Worm (Caenorhabditis elegans) whole organism, L4 larva: Measurements from ENCODE around the gene nhr-195.
A peak's percentile ranks its signal among the peaks of the same experiment; 100 is the strongest.

Experiments
- F26F4.8 ChIP-seq: fragments of 200-800 bp; sonication (Bioruptor generic); conservative IDR thresholded peaks from 2 replicates; pipeline ENCODE4 v1.3.6; 2022; ENCODE audit warnings: missing genetic modification characterization, missing compliant biosample characterization
- T20F7.1 ChIP-seq: fragments of 200-800 bp; sonication (Bioruptor generic); optimal IDR thresholded peaks from 2 replicates; lab custom pipeline; 2018; ENCODE audit warnings: mild to moderate bottlenecking, missing genetic modification characterization, missing compliant biosample characterization
- aha-1 ChIP-seq: fragments of 150-350 bp; peaks from one replicate; lab custom pipeline; 2014; ENCODE audit warnings: missing biosample characterization, missing genetic modification characterization
- arid-1 ChIP-seq: fragments of 200-800 bp; sonication (Bioruptor generic); conservative IDR thresholded peaks from 2 replicates; pipeline ENCODE4 v1.3.6; 2022; ENCODE audit warnings: missing genetic modification reagents, missing genetic modification characterization, missing compliant biosample characterization
- ceh-32 ChIP-seq: sonication (generic microtip); optimal IDR thresholded peaks from 2 replicates; lab custom pipeline; 2016; ENCODE audit warnings: mild to moderate bottlenecking, missing genetic modification characterization, missing compliant biosample characterization; ENCODE audit not compliant: poor library complexity
- ctbp-1 ChIP-seq: fragments of 200-800 bp; sonication (Bioruptor generic); IDR thresholded peaks from 2 replicates; pipeline ENCODE4 v1.3.6; 2022; ENCODE audit warnings: missing genetic modification reagents, missing genetic modification characterization, missing compliant biosample characterization
- daf-16 ChIP-seq, 3 experiments: sonication (generic microtip); optimal IDR thresholded peaks; 2 replicates each; lab custom pipeline; 2016 to 2017; ENCODE audit warnings: missing genetic modification characterization in 3 of 3, missing genetic modification reagents in 3 of 3, mild to moderate bottlenecking in 2 of 3, missing compliant biosample characterization in 2 of 3, missing biosample characterization in 1 of 3, moderate library complexity in 1 of 3
- dmd-6 ChIP-seq: fragments of 200-800 bp; sonication (Bioruptor generic); IDR thresholded peaks from 2 replicates; pipeline ENCODE4 v1.3.6; 2022; ENCODE audit warnings: missing genetic modification reagents, missing genetic modification characterization, missing compliant biosample characterization
- dve-1 ChIP-seq: sonication (generic microtip); optimal IDR thresholded peaks from 2 replicates; lab custom pipeline; 2017; ENCODE audit warnings: antibody characterized with exemption, mild to moderate bottlenecking, missing genetic modification characterization, missing compliant biosample characterization; ENCODE audit not compliant: insufficient read depth
- egl-43 ChIP-seq: fragments of 200-800 bp; sonication (Bioruptor generic); IDR thresholded peaks from 2 replicates; pipeline ENCODE4 v1.3.6; 2022; ENCODE audit warnings: missing genetic modification reagents, missing genetic modification characterization, missing compliant biosample characterization
- hif-1 ChIP-seq, 2 experiments: sonication (generic microtip); optimal IDR thresholded peaks; 2 replicates each; lab custom pipeline; 2016 to 2017; ENCODE audit warnings: missing compliant biosample characterization in 2 of 2, missing genetic modification characterization in 2 of 2, missing genetic modification reagents in 2 of 2, missing genotype in 2 of 2, mild to moderate bottlenecking in 1 of 2
- hlh-11 ChIP-seq: fragments of 200-800 bp; sonication (Bioruptor generic); optimal IDR thresholded peaks from 2 replicates; lab custom pipeline; 2018; ENCODE audit warnings: mild to moderate bottlenecking, missing genetic modification characterization, missing compliant biosample characterization
- hlh-30 ChIP-seq: sonication (generic microtip); optimal IDR thresholded peaks from 2 replicates; lab custom pipeline; 2017; ENCODE audit warnings: antibody characterized with exemption, mild to moderate bottlenecking, missing genetic modification characterization, missing compliant biosample characterization; ENCODE audit not compliant: insufficient read depth
- lin-1 ChIP-seq: fragments of 200-800 bp; sonication (Bioruptor generic); IDR thresholded peaks from 2 replicates; pipeline ENCODE4 v1.3.6; 2022; ENCODE audit warnings: missing genetic modification reagents, missing genetic modification characterization, missing compliant biosample characterization
- lin-13 ChIP-seq: fragments of 150-350 bp; optimal IDR thresholded peaks from 2 replicates; lab custom pipeline; 2014; ENCODE audit warnings: missing biosample characterization, missing genetic modification reagents, missing genetic modification characterization
- madf-9 ChIP-seq: fragments of 200-800 bp; sonication (Bioruptor generic); conservative IDR thresholded peaks from 2 replicates; pipeline ENCODE4 v1.3.6; 2022; ENCODE audit warnings: missing genetic modification reagents, missing genetic modification characterization, missing compliant biosample characterization
- mdt-29 ChIP-seq: fragments of 200-800 bp; sonication (Bioruptor generic); IDR thresholded peaks from 2 replicates; pipeline ENCODE4 v1.3.6; 2022; ENCODE audit warnings: missing genetic modification reagents, missing genetic modification characterization, missing compliant biosample characterization
- mep-1 ChIP-seq: fragments of 150-350 bp; sonication (generic microtip); optimal IDR thresholded peaks from 3 replicates; lab custom pipeline; 2014; ENCODE audit warnings: missing biosample characterization, missing genetic modification characterization
- nhr-10 ChIP-seq: fragments of 150-350 bp; optimal IDR thresholded peaks from 2 replicates; lab custom pipeline; 2014; ENCODE audit warnings: missing biosample characterization, missing genetic modification characterization
- nhr-102 ChIP-seq: sonication (generic microtip); optimal IDR thresholded peaks from 2 replicates; lab custom pipeline; 2016; ENCODE audit warnings: mild to moderate bottlenecking, missing genetic modification characterization, moderate library complexity, missing compliant biosample characterization
- nhr-25 ChIP-seq: sonication (generic microtip); optimal IDR thresholded peaks from 2 replicates; lab custom pipeline; 2017; ENCODE audit warnings: missing genetic modification characterization, mild to moderate bottlenecking, missing compliant biosample characterization, antibody characterized with exemption, moderate library complexity, borderline replicate concordance; ENCODE audit not compliant: insufficient read depth
- nhr-28 ChIP-seq: fragments of 150-350 bp; optimal IDR thresholded peaks from 2 replicates; lab custom pipeline; 2014; ENCODE audit warnings: missing biosample characterization, missing genetic modification characterization
- nhr-48 ChIP-seq: sonication (generic microtip); optimal IDR thresholded peaks from 2 replicates; lab custom pipeline; 2016; ENCODE audit warnings: mild to moderate bottlenecking, missing genetic modification characterization, missing compliant biosample characterization
- nhr-77 ChIP-seq: fragments of 150-350 bp; optimal IDR thresholded peaks from 2 replicates; lab custom pipeline; 2014; ENCODE audit warnings: missing biosample characterization, missing genetic modification characterization
- php-3 ChIP-seq: fragments of 200-800 bp; sonication (Bioruptor generic); IDR thresholded peaks from 2 replicates; pipeline ENCODE4 v1.3.6; 2022; ENCODE audit warnings: missing genetic modification reagents, missing genetic modification characterization, missing compliant biosample characterization
- saeg-2 ChIP-seq: fragments of 200-800 bp; sonication (Bioruptor generic); IDR thresholded peaks from 2 replicates; pipeline ENCODE4 v1.3.6; 2022; ENCODE audit warnings: missing genetic modification reagents, missing genetic modification characterization, missing compliant biosample characterization
- set-16 ChIP-seq: fragments of 200-800 bp; sonication (Bioruptor generic); IDR thresholded peaks from 2 replicates; pipeline ENCODE4 v1.3.6; 2022; ENCODE audit warnings: missing genetic modification reagents, missing genetic modification characterization, missing compliant biosample characterization
- skn-1 ChIP-seq: fragments of 150-350 bp; optimal IDR thresholded peaks from 2 replicates; lab custom pipeline; 2014; ENCODE audit warnings: missing biosample characterization, missing genetic modification characterization
- tra-1 ChIP-seq: fragments of 200-800 bp; sonication (Bioruptor generic); IDR thresholded peaks from 2 replicates; pipeline ENCODE4 v1.3.6; 2022; ENCODE audit warnings: missing genetic modification reagents, missing genetic modification characterization, missing compliant biosample characterization
- unc-62 ChIP-seq, 3 experiments: fragments of 150-350 bp in 1 of 3; sonication (generic microtip); optimal IDR thresholded peaks in 2 of 3; peaks in 1 of 3; 1 replicate in 1 of 3; 2 replicates in 2 of 3; lab custom pipeline; 2014 to 2017; ENCODE audit warnings: missing biosample characterization in 3 of 3, missing genetic modification characterization in 3 of 3, missing genetic modification reagents in 3 of 3, missing genotype in 1 of 3
- zfp-3 ChIP-seq: fragments of 200-800 bp; sonication (Bioruptor generic); conservative IDR thresholded peaks from 2 replicates; pipeline ENCODE4 v1.3.6; 2022; ENCODE audit warnings: missing genetic modification reagents, missing genetic modification characterization, missing compliant biosample characterization
- ztf-7 ChIP-seq: fragments of 150-350 bp; optimal IDR thresholded peaks from 2 replicates; lab custom pipeline; 2014; ENCODE audit warnings: missing biosample characterization, missing genetic modification characterization

The nhr-195 gene

ce11 chrV:8934264-8934663, 37.9 kb downstream of the nhr-195 start:
- TF ChIP-seq hlh-30 (tag; lab: Kevin White, UChicago): peak; percentile 47
- TF ChIP-seq zfp-3 (GFP tag; lab: Robert Waterston, UW): no peak
- TF ChIP-seq madf-9 (GFP tag; lab: Robert Waterston, UW): no peak
- no peak for TF ChIP-seq daf-16 (GFP tag; optimal IDR thresholded peaks at IDR 0.05; lab: Kevin White, UChicago)
- TF ChIP-seq daf-16 (tag; optimal IDR thresholded peaks at IDR 0.05; lab: Kevin White, UChicago): peak; percentile 35
- no peak for TF ChIP-seq ztf-7 (tag; lab: Kevin White, UChicago)
- no peak for TF ChIP-seq F26F4.8 (GFP tag; lab: Robert Waterston, UW)
- no peak for TF ChIP-seq egl-43
- TF ChIP-seq T20F7.1 (GFP tag; lab: Kevin White, UChicago): no peak

- no peak for TF ChIP-seq ceh-32 (tag; lab: Kevin White, UChicago)
These were observed 39.9 kb downstream of the nhr-195 start, which contains the start of gene H14N18.2 for ce11 chrV:8932318-8932717. TSS of gene H14N18.2 (plus strand) at chrV:8932618.

- TF ChIP-seq ctbp-1 (GFP tag; lab: Robert Waterston, UW): 0 out of 2 replicates have a peak, but pooled peaks have one; percentile 19
- no peak for TF ChIP-seq mep-1 (tag; lab: Kevin White, UChicago)
- TF ChIP-seq lin-1 (GFP tag; lab: Robert Waterston, UW): no peak
- TF ChIP-seq saeg-2 (GFP tag; lab: Robert Waterston, UW): no peak
- peak in 1 of 2 experiments; percentile 98 for TF ChIP-seq unc-62 (GFP tag; optimal IDR thresholded peaks at IDR 0.05 in 1 of 2; lab: Kevin White, UChicago)
- TF ChIP-seq unc-62 (tag; optimal IDR thresholded peaks at IDR 0.05; lab: Kevin White, UChicago): no peak
These were observed 43.2 kb downstream of the nhr-195 start, which contains the start of gene H14N18.4 for ce11 chrV:8928967-8929366. TSS of gene H14N18.4 (minus strand) at chrV:8928978.

DNA sequence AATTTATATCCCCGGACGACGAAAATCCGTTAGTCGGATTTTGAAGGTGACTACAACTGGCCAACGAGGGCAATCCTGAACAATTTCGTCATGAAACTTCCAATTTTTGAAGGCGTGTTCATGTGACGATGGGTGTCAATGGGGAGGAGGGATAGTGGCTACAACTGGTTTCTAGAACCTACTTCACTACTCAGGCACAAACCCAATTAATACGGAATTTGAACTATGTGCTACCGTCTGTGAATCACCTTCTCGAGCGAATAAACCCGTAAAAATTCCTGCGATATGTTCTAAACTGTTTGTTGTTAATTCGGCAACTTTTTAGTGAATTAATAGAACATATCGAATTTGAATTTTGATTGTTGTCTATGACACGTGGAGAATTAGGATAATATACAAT, 44.5 kb downstream of the nhr-195 start:
- TF ChIP-seq lin-1 (GFP tag; lab: Robert Waterston, UW) (no peak), arid-1 (GFP tag; lab: Robert Waterston, UW) (no peak), nhr-25 (tag; lab: Kevin White, UChicago) (no peak), unc-62 (GFP tag; optimal IDR thresholded peaks at IDR 0.05 in 1 of 2; lab: Kevin White, UChicago) (peak in 1 of 2 experiments; percentile 92), unc-62 (tag; optimal IDR thresholded peaks at IDR 0.05; lab: Kevin White, UChicago) (no peak)
- TF ChIP-seq, all 104 proteins: peak for 1

DNA sequence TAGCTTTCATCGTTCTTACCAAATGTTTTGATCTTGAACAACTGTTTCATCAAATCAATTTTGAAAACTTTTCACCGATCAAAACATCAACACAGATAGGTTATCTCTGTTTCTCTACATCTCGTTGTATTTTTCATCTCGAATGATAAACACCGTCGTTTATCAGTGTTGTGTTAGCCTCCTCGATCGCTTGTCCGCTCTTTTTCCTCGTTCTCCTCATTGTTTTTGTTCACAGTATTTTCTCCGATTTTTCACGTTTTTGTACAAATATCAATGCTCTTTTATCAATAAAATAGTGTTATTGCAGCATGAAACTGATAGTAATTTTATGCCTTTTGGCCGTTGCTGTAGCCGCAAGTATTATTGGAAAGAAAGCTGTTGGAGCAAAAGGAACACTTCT, 49.4 kb downstream of the nhr-195 start, which contains the start of gene ttr-47:
Gene ttr-47 (plus strand): TSS at position 308 of the 400 bp plus-strand sequence.
- TF ChIP-seq hlh-30 (tag; lab: Kevin White, UChicago): no peak
- peak; percentile 16; the same call in 1 of the 2 replicates for TF ChIP-seq dmd-6
- TF ChIP-seq nhr-48 (tag; lab: Kevin White, UChicago): peak; percentile 13
- TF ChIP-seq php-3 (GFP tag; lab: Robert Waterston, UW): peak; percentile 78
- peak in 1 of 2 experiments; percentile 16 for TF ChIP-seq hif-1 (tag; optimal IDR thresholded peaks at IDR 0.05; lab: Kevin White, UChicago)
- peak in 1 of 2 experiments; percentile 89 for TF ChIP-seq unc-62 (GFP tag; optimal IDR thresholded peaks at IDR 0.05 in 1 of 2; lab: Kevin White, UChicago)
- no peak for TF ChIP-seq unc-62 (tag; optimal IDR thresholded peaks at IDR 0.05; lab: Kevin White, UChicago)
- TF ChIP-seq tra-1 (GFP tag; lab: Robert Waterston, UW): no peak
- no peak for TF ChIP-seq F26F4.8 (GFP tag; lab: Robert Waterston, UW)
- peak; percentile 72 for TF ChIP-seq dve-1 (tag; lab: Kevin White, UChicago)
- TF ChIP-seq hlh-11 (tag; lab: Kevin White, UChicago): peak; percentile 72
- no peak for TF ChIP-seq ctbp-1 (GFP tag; lab: Robert Waterston, UW)
- no peak for TF ChIP-seq skn-1 (tag; lab: Kevin White, UChicago)
- TF ChIP-seq daf-16 (GFP tag; optimal IDR thresholded peaks at IDR 0.05; lab: Kevin White, UChicago): peak in 1 of 2 experiments; percentile 93
- TF ChIP-seq daf-16 (tag; optimal IDR thresholded peaks at IDR 0.05; lab: Kevin White, UChicago): peak; percentile 99
- no peak for TF ChIP-seq mdt-29 (GFP tag; lab: Robert Waterston, UW)
- no peak for TF ChIP-seq nhr-10 (tag; lab: Kevin White, UChicago)
- no peak for TF ChIP-seq nhr-77 (tag; lab: Kevin White, UChicago)
- no peak for TF ChIP-seq lin-13
- no peak for TF ChIP-seq aha-1 (tag; lab: Kevin White, UChicago)
- TF ChIP-seq set-16: no peak
- TF ChIP-seq nhr-28 (tag; lab: Kevin White, UChicago): peak; percentile 35
- TF ChIP-seq nhr-102: peak; percentile 50
